Worm (Caenorhabditis elegans) whole organism, young adult: ENCODE data around the gene Y11D7A.19.

Experiments
- B0035.1 ChIP-seq: sonication (generic microtip); optimal IDR thresholded peaks from 2 replicates; lab custom pipeline; 2016; ENCODE audit warnings: missing genetic modification characterization, mild to moderate bottlenecking, missing compliant biosample characterization, missing genotype, missing genetic modification reagents
- B0261.1 ChIP-seq: sonication (generic microtip); optimal IDR thresholded peaks from 2 replicates; lab custom pipeline; 2016; ENCODE audit warnings: mild to moderate bottlenecking, missing genetic modification characterization, moderate library complexity, missing compliant biosample characterization
- F23B12.7 ChIP-seq: sonication (generic microtip); optimal IDR thresholded peaks from 2 replicates; lab custom pipeline; 2017; ENCODE audit warnings: missing genetic modification characterization, mild to moderate bottlenecking, missing compliant biosample characterization, antibody characterized with exemption, moderate library complexity; ENCODE audit not compliant: insufficient read depth
- F33H1.4 ChIP-seq: fragments of 200-800 bp; sonication (Bioruptor generic); IDR thresholded peaks from 2 replicates; pipeline ENCODE4 v1.3.6; 2022; ENCODE audit warnings: missing genetic modification reagents, missing genetic modification characterization, missing compliant biosample characterization
- attf-3 ChIP-seq: fragments of 200-800 bp; sonication (Bioruptor generic); conservative IDR thresholded peaks from 2 replicates; pipeline ENCODE4 v1.3.6; 2022; ENCODE audit warnings: missing genetic modification reagents, missing genetic modification characterization, missing compliant biosample characterization
- ceh-79 ChIP-seq: sonication (generic microtip); optimal IDR thresholded peaks from 2 replicates; lab custom pipeline; 2017; ENCODE audit warnings: mild to moderate bottlenecking, missing genetic modification characterization, missing compliant biosample characterization
- efl-1 ChIP-seq: fragments of 150-350 bp; optimal IDR thresholded peaks from 2 replicates; lab custom pipeline; 2014; ENCODE audit warnings: missing biosample characterization, missing genetic modification reagents, missing genetic modification characterization
- hmg-20 ChIP-seq: fragments of 200-800 bp; sonication (Bioruptor generic); IDR thresholded peaks from 2 replicates; pipeline ENCODE4 v1.3.6; 2022; ENCODE audit warnings: missing genetic modification reagents, missing genetic modification characterization, missing compliant biosample characterization
- let-526 ChIP-seq: fragments of 200-800 bp; sonication (Bioruptor generic); IDR thresholded peaks from 2 replicates; pipeline ENCODE4 v1.3.6; 2022; ENCODE audit warnings: missing genetic modification reagents, missing genetic modification characterization, missing compliant biosample characterization
- let-607 ChIP-seq, 2 experiments: fragments of 200-800 bp in 1 of 2; sonication (Bioruptor generic) in 1 of 2; sonication (generic microtip) in 1 of 2; optimal IDR thresholded peaks; 2 replicates each; lab custom pipeline; 2016 to 2018; ENCODE audit warnings: mild to moderate bottlenecking in 2 of 2, missing compliant biosample characterization in 2 of 2, missing genetic modification characterization in 2 of 2, moderate library complexity in 2 of 2, missing genotype in 1 of 2
- nhr-80 ChIP-seq: sonication (generic microtip); optimal IDR thresholded peaks from 2 replicates; lab custom pipeline; 2016; ENCODE audit warnings: missing genetic modification characterization, missing compliant biosample characterization
- repo-1 ChIP-seq: sonication (generic microtip); optimal IDR thresholded peaks from 2 replicates; lab custom pipeline; 2017; ENCODE audit warnings: mild to moderate bottlenecking, missing genetic modification characterization, missing compliant biosample characterization
- sea-2 ChIP-seq: fragments of 200-800 bp; sonication (Bioruptor generic); IDR thresholded peaks from 2 replicates; pipeline ENCODE4 v1.3.6; 2022; ENCODE audit warnings: missing genetic modification characterization, missing compliant biosample characterization
- snpc-4 ChIP-seq, 5 experiments: fragments of 150-350 bp in 1 of 5; sonication (generic microtip) in 4 of 5; optimal IDR thresholded peaks; 2 replicates each; lab custom pipeline; 2014 to 2018; ENCODE audit warnings: missing genetic modification characterization in 5 of 5, missing biosample characterization in 3 of 5, antibody characterized with exemption in 2 of 5, mild to moderate bottlenecking in 2 of 5, missing compliant biosample characterization in 2 of 5, missing genotype in 2 of 5, moderate library complexity in 2 of 5, missing genetic modification reagents in 1 of 5
- zfh-2 ChIP-seq: fragments of 200-800 bp; sonication (Bioruptor generic); conservative IDR thresholded peaks from 2 replicates; pipeline ENCODE4 v1.3.6; 2022; ENCODE audit warnings: missing genetic modification reagents, missing genetic modification characterization, missing compliant biosample characterization

Y11D7A.19 gene

ce11 chrIV:9215824-9216223 lies 50.5 kb downstream of the Y11D7A.19 start:
- TF ChIP-seq B0261.1 (tag; lab: Kevin White, UChicago) (no peak), ceh-79 (tag; lab: Kevin White, UChicago) (no peak), nhr-80 (tag; lab: Kevin White, UChicago) (no peak), B0035.1 (tag; lab: Kevin White, UChicago) (no peak), efl-1 (no peak), attf-3 (GFP tag; lab: Robert Waterston, UW) (no peak), repo-1 (tag; lab: Kevin White, UChicago) (no peak), let-526 (GFP tag; lab: Robert Waterston, UW) (no peak), F23B12.7 (tag; lab: Kevin White, UChicago) (no peak), snpc-4 (GFP tag; optimal IDR thresholded peaks at IDR 0.05; lab: Kevin White, UChicago) (no peak), snpc-4 (tag; optimal IDR thresholded peaks at IDR 0.05; lab: Kevin White, UChicago) (no peak), zfh-2 (GFP tag; lab: Robert Waterston, UW) (no peak), F33H1.4 (GFP tag; lab: Robert Waterston, UW) (no peak), hmg-20 (GFP tag; lab: Robert Waterston, UW) (no peak), let-607 (tag; optimal IDR thresholded peaks at IDR 0.05; lab: Kevin White, UChicago) (no peak), sea-2 (GFP tag; lab: Robert Waterston, UW) (no peak)
- TF ChIP-seq, all 124 proteins: peak for 0
